Worm (Caenorhabditis elegans) whole organism, L4/young adult: ENCODE results near the gene C13G3.12.
A peak's percentile ranks its signal among the peaks of the same experiment; 100 is the strongest.

Experiments used
- W03F9.2 ChIP-seq: fragments of 150-350 bp; optimal IDR thresholded peaks from 2 replicates; lab custom pipeline; 2014; ENCODE audit warnings: missing biosample characterization, missing genetic modification characterization
- dao-5 ChIP-seq: sonication (generic microtip); optimal IDR thresholded peaks from 2 replicates; lab custom pipeline; 2016; ENCODE audit warnings: missing genotype, missing genetic modification characterization, moderate library complexity, missing compliant biosample characterization
- him-1 ChIP-seq: sonication (generic microtip); optimal IDR thresholded peaks from 2 replicates; lab custom pipeline; 2016; ENCODE audit warnings: missing genotype, missing genetic modification reagents, missing genetic modification characterization, missing compliant biosample characterization

The C13G3.12 gene

DNA sequence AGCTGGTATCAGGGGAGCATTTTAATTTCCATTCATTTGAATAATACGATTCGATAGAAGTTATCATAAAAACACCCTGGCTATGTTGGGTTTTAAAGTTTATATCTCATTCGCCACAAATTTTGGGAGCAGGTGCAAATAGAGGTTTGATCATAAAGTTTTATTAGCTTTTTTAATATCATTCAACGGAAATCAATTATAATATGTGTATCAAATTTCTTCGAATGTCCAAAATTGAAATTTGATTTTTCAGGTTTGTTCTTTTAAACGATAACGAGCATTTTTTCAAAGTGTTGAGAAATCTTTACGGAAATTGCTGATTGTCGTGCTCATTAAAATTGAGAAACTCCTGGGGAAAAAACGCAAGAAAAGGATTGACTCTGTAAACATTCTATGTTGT is 26.0 kb upstream of the C13G3.12 start, which contains the start of gene srh-74:
Gene srh-74 (minus strand): TSS at position 101 of the 400 bp plus-strand sequence.
- TF ChIP-seq him-1 (no peak), dao-5 (no peak), W03F9.2 (no peak)

DNA sequence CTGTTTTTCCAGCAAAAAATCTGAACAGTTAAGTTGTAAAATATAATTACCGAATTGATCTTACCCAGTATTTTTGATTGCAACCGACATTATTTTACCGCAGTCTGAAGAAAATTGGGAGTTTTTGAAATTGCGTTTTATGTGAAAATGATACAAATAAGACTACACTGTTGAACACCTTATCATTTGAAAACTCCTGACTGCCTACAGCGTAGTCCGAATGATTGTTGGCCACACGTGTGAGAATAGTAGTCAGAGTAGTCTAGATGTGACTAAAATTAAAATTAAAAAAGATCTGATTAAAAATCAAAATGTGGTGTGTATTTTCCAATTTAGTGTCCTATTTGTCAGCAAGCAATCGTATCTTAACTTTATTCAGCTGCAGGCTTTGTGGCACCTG is 24.0 kb upstream of the C13G3.12 start, which contains the start of gene dhs-18:
Gene dhs-18 (minus strand): TSS at position 104 of the 400 bp plus-strand sequence.
- TF ChIP-seq W03F9.2 = no peak

DNA sequence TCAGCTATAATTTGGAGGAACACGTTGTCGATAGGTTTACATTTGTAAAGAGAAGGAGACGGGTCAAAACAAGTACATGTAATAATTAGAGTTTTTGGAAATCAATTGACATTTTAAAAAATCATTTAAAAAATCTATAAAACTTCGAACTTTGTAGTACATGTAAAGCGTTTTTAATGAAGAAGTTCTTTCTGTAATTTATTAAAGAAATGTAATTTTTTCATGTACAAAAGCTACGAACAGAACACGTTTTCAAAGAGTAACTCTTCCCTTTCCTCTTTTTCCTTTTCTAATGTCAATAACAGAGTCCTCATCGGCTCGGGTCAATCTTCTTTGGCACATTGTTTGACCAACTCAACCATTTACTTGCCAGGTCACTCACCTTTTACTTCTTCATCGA is 21.1 kb upstream of the C13G3.12 start, which contains the start of gene C45B11.6:
Gene C45B11.6 (plus strand): TSS at position 301 of the 400 bp plus-strand sequence.
- TF ChIP-seq him-1 (no peak), dao-5 (no peak), W03F9.2 (no peak)

DNA sequence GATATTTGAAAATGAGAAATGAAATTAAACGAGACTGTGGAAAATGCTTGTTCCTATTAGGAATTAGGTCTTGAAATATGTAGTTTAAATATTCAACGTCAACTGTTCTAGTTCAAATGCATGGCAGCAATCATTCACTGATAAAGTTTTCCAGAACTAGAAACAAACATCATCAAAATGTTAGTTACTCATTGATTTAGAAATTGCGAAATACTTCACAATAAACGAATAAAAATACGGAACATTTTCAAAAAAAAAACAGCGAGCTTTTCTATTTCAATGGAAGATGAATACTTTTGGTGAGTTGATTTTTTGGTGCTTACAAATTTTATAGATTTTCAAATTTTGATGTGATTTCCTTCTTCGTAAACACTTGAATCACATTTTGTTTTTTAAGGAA is 19.8 kb upstream of the C13G3.12 start, which contains the start of gene C45B11.2:
Gene C45B11.2 (plus strand): TSS at position 173 of the 400 bp plus-strand sequence.
- no peak for TF ChIP-seq him-1
- no peak for TF ChIP-seq dao-5
- no peak for TF ChIP-seq W03F9.2

DNA sequence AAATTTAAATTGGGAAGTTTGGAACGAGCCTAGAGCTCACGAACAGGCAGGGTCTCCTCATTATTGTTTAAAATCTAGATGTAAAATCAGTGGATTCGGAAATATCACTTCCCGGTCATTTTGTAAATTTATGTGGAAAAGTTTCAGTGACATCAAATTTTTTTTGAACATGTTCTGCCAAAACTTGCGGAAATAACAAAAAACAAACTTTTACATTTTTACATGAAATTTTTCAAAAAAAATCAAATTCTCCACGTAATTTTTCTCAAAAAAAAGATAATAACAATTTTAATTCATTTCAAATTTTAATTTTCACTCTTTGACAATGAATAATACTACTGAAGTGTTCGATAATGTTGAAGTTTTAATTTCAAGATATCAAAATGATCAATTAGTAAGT is 18.8 kb upstream of the C13G3.12 start, which contains the start of gene C45B11.5:
Gene C45B11.5 (plus strand): TSS at position 301 of the 400 bp plus-strand sequence.
- TF ChIP-seq him-1 = no peak
- TF ChIP-seq W03F9.2 = no peak
- no peak for TF ChIP-seq dao-5

DNA sequence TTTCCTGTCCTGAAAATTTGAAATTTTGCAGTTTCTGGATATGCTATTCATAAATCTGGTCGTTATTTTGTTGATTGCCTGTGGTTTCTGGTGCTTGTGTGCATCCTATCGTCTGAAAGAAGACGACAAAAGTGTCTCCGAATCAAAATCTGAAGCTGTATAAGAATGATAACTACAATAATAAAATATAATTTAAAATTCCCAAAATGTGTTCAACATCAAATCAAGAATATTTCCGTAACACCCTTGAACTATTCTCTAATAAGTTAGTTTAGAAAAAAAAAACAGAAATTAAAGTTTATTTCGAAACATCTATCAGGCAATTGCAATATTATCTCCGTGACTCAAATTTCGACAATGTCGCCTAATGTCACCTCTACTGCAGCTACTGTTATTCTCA is 17.8 kb upstream of the C13G3.12 start, which contains the start of gene C45B11.8:
Gene C45B11.8 (plus strand): TSS at position 301 of the 400 bp plus-strand sequence.
- TF ChIP-seq him-1 (no peak), W03F9.2 (no peak), dao-5 (no peak)

DNA sequence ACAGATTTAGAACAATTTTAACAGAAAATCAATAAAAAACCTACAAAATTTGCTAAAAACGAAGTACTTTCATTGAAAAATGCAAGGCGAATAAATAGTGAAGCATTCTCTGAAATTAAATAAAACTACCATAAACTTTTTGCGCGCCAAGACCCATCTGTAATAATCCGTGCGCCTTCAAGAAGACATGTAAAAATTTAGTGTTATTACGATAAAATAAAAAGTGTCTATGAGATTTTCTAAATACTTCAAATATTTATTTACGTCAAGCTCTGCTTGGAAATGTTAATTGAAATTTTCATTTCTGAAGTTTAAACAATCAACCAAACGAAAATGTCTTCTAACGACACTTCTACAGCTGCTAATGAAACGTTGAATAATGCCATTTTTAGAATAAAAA is 17.3 kb upstream of the C13G3.12 start, which contains the start of gene C45B11.9:
Gene C45B11.9 (plus strand): TSS at position 301 of the 400 bp plus-strand sequence.
- no peak for TF ChIP-seq dao-5
- no peak for TF ChIP-seq him-1
- no peak for TF ChIP-seq W03F9.2

DNA sequence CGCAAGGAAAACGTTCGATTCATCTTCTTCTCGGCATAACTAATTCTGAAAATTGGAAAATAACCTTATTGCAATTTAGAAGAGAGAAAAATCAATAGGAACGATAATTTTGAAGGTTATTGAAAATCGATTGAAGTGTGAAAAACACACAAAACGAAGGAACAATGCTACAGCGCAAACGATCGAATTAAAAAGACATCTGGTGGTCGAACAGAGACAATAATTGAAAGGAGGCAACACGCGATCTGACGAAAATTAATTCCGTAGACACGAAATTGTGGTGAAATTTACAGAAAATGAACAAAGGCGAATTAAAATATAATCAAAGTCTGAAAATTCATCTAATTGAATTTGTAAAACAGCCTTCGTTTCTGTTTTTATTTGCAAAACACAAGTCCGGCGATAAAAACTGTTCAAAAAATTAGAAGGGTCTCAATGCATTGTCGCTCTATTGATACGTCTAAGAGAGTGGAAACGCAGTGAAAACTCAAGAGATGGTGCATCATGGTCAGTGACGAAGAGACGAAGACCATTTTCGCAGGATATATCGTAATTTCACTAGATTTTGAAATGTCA is 16.8 kb upstream of the C13G3.12 start, which contains the start of gene pak-2:
Gene pak-2 (minus strand): TSS at position 51 of the 576 bp plus-strand sequence.
- peak; percentile 52 for TF ChIP-seq W03F9.2
- no peak for TF ChIP-seq dao-5
- TF ChIP-seq him-1 = peak; percentile 55

DNA sequence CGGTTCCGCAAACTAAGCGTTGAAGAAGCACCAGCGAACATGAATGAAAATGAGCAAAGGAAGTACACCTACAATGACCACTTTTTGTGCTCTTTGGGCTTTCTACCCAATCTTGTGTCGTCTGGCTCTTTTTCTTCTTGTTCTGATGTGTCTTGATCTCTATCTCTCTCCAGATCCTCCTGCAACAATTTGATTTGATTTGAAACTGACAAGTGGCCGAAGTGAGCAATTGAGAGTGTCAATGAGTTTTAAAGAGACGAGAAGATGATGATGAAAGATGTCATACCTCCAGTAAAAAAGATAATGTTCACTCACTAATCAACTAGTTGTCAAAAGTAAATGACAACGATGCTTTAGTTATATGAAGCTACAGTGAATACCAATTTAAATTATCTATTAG is 12.0 kb upstream of the C13G3.12 start, which contains the start of gene pptr-2:
Gene pptr-2 (minus strand): TSS at position 184 of the 400 bp plus-strand sequence.
- TF ChIP-seq dao-5 (no peak), him-1 (no peak), W03F9.2 (no peak)

DNA sequence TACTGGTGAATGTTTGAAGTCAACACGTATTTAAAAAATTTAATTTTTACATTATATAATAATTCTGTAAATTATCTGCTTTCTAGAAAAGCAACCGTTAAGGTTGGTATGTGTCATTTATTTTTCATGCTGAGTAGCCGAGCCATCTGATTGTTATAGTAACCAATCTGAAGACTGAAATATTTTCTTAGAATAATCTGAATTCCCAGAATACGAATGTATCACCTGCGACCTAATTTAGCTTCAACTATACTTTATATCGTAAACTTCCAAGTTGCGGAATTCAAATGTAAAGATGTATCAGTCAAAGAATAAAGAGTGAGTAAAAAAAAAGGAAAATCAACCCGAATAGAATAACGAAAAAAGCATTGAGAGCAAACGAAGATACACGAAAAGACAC is 10.5 kb upstream of the C13G3.12 start:
- TF ChIP-seq W03F9.2 (no peak), him-1 (no peak), dao-5 (no peak)

DNA sequence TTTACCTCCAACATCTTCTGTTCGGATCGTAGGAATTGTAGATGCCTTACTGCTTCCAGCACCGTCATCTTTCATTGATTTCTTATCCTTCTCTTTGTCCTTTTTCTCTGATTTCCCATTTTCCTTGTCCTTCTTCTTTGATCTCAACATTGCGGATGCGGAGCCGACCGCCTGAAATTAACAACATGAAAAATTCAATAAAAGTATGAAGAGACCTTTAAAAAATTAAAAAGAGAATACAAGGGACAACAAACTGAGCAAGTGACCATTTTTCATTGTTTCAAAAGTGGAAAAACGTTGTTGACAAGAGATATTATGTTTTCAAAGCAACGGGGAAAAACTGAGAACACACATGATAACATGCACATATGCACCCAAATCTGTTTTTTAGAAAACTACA is 8.0 kb upstream of the C13G3.12 start:
- TF ChIP-seq him-1 = no peak
- TF ChIP-seq W03F9.2 = no peak
- TF ChIP-seq dao-5 = no peak

DNA sequence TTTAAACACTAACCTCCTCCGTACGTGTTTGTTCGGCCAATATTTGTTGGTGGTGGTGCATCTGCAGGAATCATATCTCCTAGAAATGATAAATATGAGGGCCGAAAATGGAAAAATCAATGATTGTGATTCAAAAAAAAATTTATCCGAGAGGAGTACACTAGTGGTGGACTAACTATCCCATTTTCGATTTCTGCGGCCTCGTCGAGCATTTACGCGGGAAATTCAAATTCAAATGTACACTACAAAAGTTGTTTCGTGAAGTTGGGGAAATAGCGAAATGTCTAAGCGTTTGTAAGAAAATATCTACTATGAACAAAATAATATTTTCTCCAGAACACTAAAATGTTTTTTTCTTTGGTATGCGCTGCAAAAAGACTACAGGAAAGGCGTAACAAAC is 6.6 kb upstream of the C13G3.12 start:
- TF ChIP-seq W03F9.2 (peak; percentile 22), dao-5 (no peak)

DNA sequence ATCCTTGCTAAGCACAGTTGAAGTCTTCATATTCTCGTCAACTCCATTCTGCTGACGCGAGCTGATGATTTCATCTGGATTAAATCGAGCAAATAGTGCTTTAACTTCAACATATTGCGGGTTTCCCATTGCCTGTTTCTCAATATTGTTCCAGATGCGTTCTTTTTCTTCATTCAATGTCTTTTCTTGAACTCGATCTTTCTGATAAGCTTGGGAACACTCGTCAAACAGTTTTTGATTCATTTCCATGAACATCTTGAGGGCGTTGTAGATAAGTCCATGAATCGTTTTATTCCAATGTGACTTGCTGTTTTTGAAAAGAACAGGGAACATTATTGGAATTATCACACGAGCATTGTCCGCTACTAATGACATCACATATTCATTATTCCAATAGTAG is 5.0 kb upstream of the C13G3.12 start:
- TF ChIP-seq W03F9.2 = no peak
- TF ChIP-seq him-1 = no peak
- no peak for TF ChIP-seq dao-5

DNA sequence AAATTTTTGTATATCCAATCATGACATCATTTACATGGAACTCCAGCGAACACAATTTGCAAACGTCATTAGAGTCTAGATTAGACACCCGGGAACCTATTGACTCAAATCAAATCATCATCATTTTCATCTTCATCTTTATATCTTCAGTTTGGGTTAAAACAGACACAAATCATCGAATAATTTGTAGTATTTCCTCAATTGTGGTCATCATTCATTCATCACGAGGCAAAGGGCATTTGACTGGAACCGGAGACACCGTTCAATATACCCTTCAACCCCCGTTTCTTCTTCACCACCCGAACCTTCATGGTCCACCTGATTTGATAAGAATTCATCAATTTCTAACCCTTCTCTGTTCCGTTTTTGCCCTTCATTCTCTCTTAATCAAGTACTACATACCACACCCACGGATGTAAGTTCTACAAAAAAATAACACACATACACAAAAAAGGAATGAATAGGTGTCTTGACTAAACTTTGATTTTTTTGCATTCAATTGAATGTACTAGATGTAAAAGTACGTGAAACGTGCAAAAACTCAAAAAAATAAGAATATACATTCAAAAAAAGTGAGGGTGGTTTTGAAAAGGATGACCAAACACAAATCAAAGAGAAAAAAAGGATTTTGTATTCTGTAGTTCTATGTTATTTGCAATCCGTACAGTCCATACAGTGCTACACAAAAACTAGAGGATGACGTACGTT is 5.7 kb downstream of the C13G3.12 start:
- TF ChIP-seq dao-5 = no peak
- no peak for TF ChIP-seq W03F9.2
- TF ChIP-seq him-1 = no peak

DNA sequence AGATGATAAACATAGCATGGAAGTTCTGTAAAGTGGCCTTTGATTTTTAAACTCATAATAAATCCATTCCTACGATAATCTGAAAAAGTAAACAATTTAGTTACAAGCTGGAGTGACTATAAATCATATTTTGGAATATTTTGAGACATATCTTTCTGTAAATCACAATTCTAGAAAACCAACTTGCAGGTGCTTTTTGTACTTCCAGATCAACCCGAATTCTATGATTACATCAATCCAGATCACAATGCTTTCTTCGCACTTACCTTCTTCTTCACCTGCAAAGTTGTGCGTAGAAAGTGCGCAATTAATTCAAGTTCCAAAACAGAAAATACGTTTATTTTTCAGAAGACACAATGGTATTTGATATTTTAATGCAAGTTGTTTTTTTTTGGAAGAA is 8.0 kb downstream of the C13G3.12 start:
- TF ChIP-seq W03F9.2 (no peak), him-1 (no peak), dao-5 (no peak)

DNA sequence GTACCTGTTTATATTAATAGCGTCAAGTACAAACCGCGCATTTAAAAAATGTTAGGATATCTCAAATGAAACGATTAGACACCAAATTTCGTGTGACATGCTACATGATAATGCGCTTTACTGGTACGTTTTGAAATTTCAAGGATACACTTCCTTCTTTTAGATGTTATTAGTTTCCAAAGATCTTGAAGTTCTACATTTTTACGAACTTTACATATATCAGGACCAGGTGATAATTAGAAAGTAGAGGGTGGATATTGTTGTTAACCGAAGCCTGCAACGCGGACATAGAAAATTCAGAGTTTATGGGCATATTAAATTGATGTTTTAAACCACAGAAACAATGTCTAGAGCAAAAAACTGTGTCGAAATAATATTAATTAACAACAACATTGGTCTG is 9.5 kb downstream of the C13G3.12 start:
- TF ChIP-seq W03F9.2 (no peak), dao-5 (no peak), him-1 (no peak)
